Worm (Caenorhabditis elegans): ENCODE results near the gene AH6.17.

DNA sequence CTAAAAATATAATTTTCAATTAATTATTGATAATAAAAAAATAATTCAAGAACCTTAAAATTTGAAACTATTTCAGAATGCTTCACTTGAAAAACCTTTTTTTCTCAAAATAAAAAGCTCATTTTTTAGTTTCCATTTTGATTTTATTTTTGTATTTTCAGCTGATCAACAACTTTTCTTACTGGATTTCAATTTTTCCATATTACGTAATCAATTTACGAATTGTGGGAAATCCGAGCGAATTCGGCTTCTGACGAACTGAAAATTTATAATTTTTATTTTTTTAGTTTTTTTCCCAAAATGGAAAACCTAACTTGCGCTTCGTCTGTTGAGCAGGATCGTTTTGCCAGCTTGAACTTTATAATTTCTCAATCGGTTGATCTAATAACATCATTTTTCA lies 14.5 kb downstream of the AH6.17 start, which contains the start of gene sra-8:
- TF ChIP-seq die-1 (tag; optimal IDR thresholded peaks at IDR 0.05) (no peak), Y56A3A.18 (GFP tag; IDR thresholded peaks at IDR 0.05) (no peak), F37B4.10 (GFP tag; IDR thresholded peaks at IDR 0.05) (no peak), nfya-2 (GFP tag; IDR thresholded peaks at IDR 0.05) (no peak), snpc-4 (GFP tag; optimal IDR thresholded peaks at IDR 0.05) (no peak), snpc-4 (tag; optimal IDR thresholded peaks at IDR 0.05) (no peak), unc-130 (GFP tag; optimal IDR thresholded peaks at IDR 0.05) (no peak), attf-3 (GFP tag; conservative IDR thresholded peaks at IDR 0.05) (no peak), B0019.2 (GFP tag; conservative IDR thresholded peaks at IDR 0.05) (no peak), B0035.1 (tag; optimal IDR thresholded peaks at IDR 0.05) (no peak), let-607 (tag; optimal IDR thresholded peaks at IDR 0.05) (no peak), B0336.3 (GFP tag; IDR thresholded peaks at IDR 0.05) (no peak), lir-1 (GFP tag; conservative IDR thresholded peaks at IDR 0.05) (no peak), dpl-1 (GFP tag; optimal IDR thresholded peaks at IDR 0.05) (no peak)

Measured in whole organism, young adult.